Worm (Caenorhabditis elegans) whole organism, L1 larva: ENCODE data around the gene srj-45.

ENCODE experiments used
- ama-1 ChIP-seq: fragments of 150-350 bp; optimal IDR thresholded peaks from 2 replicates; lab custom pipeline; 2014
- ces-1 ChIP-seq: fragments of 150-350 bp; optimal IDR thresholded peaks from 2 replicates; lab custom pipeline; 2014; ENCODE audit warnings: missing biosample characterization, missing genetic modification reagents, missing genetic modification characterization
- elt-2 ChIP-seq: sonication (generic microtip); optimal IDR thresholded peaks from 2 replicates; lab custom pipeline; 2016; ENCODE audit warnings: missing genetic modification characterization, mild to moderate bottlenecking, inconsistent platforms, missing compliant biosample characterization, missing genetic modification reagents
- elt-3 ChIP-seq, 6 experiments: fragments of 150-350 bp in 1 of 6; sonication (generic microtip); optimal IDR thresholded peaks; 2 replicates each; lab custom pipeline; 2017 to 2018; ENCODE audit warnings: missing biosample characterization in 6 of 6, missing genetic modification characterization in 6 of 6, inconsistent platforms in 1 of 6
- lin-15B ChIP-seq: fragments of 150-350 bp; sonication (generic microtip); optimal IDR thresholded peaks from 3 replicates; lab custom pipeline; 2014; ENCODE audit warnings: missing biosample characterization, missing genetic modification characterization
- lsy-2 ChIP-seq, 2 experiments: fragments of 150-350 bp; optimal IDR thresholded peaks; 2 replicates each; lab custom pipeline; 2014; ENCODE audit warnings: missing biosample characterization in 2 of 2, missing genetic modification characterization in 2 of 2
- mef-2 ChIP-seq: fragments of 150-350 bp; optimal IDR thresholded peaks from 2 replicates; lab custom pipeline; 2014; ENCODE audit warnings: missing biosample characterization, missing genetic modification characterization
- nhr-20 ChIP-seq: sonication (generic microtip); optimal IDR thresholded peaks from 2 replicates; lab custom pipeline; 2016; ENCODE audit warnings: mild to moderate bottlenecking, missing genetic modification characterization, missing compliant biosample characterization
- nhr-28 ChIP-seq: fragments of 150-350 bp; optimal IDR thresholded peaks from 2 replicates; lab custom pipeline; 2014; ENCODE audit warnings: missing biosample characterization, missing genetic modification characterization
- nhr-90 ChIP-seq: sonication (generic microtip); optimal IDR thresholded peaks from 2 replicates; lab custom pipeline; 2016; ENCODE audit warnings: mild to moderate bottlenecking, missing genetic modification characterization, missing compliant biosample characterization; ENCODE audit not compliant: poor library complexity
- unc-130 ChIP-seq: fragments of 150-350 bp; optimal IDR thresholded peaks from 2 replicates; lab custom pipeline; 2017; ENCODE audit warnings: missing biosample characterization, missing genetic modification characterization, inconsistent platforms
- unc-62 ChIP-seq: fragments of 150-350 bp; optimal IDR thresholded peaks from 2 replicates; lab custom pipeline; 2014; ENCODE audit warnings: missing biosample characterization, missing genetic modification reagents, missing genetic modification characterization
- unc-86 ChIP-seq: sonication (generic microtip); optimal IDR thresholded peaks from 2 replicates; lab custom pipeline; 2016; ENCODE audit warnings: missing genetic modification characterization, missing compliant biosample characterization

- TF ChIP-seq unc-130 (tag; lab: Kevin White, UChicago) = no peak
- no peak for TF ChIP-seq lsy-2 (tag; optimal IDR thresholded peaks at IDR 0.05; lab: Kevin White, UChicago)
- no peak for TF ChIP-seq unc-62 (GFP tag; lab: Kevin White, UChicago)
- TF ChIP-seq elt-2 (tag; lab: Kevin White, UChicago) = no peak
- no peak for TF ChIP-seq elt-3 (tag; optimal IDR thresholded peaks at IDR 0.05; lab: Kevin White, UChicago)
- TF ChIP-seq nhr-90 (tag; lab: Kevin White, UChicago) = no peak
- TF ChIP-seq nhr-20 = no peak
- no peak for TF ChIP-seq ces-1
- no peak for TF ChIP-seq ama-1
- no peak for TF ChIP-seq mef-2 (tag; lab: Kevin White, UChicago)
- no peak for TF ChIP-seq nhr-28 (tag; lab: Kevin White, UChicago)
- TF ChIP-seq unc-86 (tag; lab: Kevin White, UChicago) = no peak
- TF ChIP-seq lin-15B = no peak
Observed at ce11 chrV:2879801-2880200, 43.4 kb upstream of the srj-45 start, which contains the start of gene str-39.
